Fruit fly (Drosophila melanogaster): ENCODE measurements around the gene Dci.
A peak's percentile ranks its signal among the peaks of the same experiment; 100 is the strongest.

The Dci gene

dm6 chr3L:804557-805260 lies 46.4 kb upstream of the Dci start (continued):
- TF ChIP-seq danr (GFP tag; IDR thresholded peaks at IDR 0.05) (no peak), zf30C (GFP tag; optimal IDR thresholded peaks at IDR 0.05) (no peak), bsh (GFP tag; optimal IDR thresholded peaks at IDR 0.05) (peak in 1 of 2 experiments; percentile 65), CG18262 (tag; optimal IDR thresholded peaks at IDR 0.05) (peak; percentile 70), CG10366 (GFP tag; IDR thresholded peaks at IDR 0.05) (no peak), Hr51 (GFP tag; optimal IDR thresholded peaks at IDR 0.05) (peak in 1 of 2 experiments; percentile 34), sna (GFP tag; IDR thresholded peaks at IDR 0.05; ENCODE audit: partially characterized antibody) (no peak), YL-1 (GFP tag; optimal IDR thresholded peaks at IDR 0.05) (no peak), CG18476 (GFP tag; optimal IDR thresholded peaks at IDR 0.05) (no peak), Sry-δ (GFP tag; optimal IDR thresholded peaks at IDR 0.05) (no peak), CG2129 (GFP tag; IDR thresholded peaks at IDR 0.05; ENCODE audit: partially characterized antibody) (no peak), Lpt (GFP tag; optimal IDR thresholded peaks at IDR 0.05) (no peak), Mes4 (GFP tag; optimal IDR thresholded peaks at IDR 0.05) (no peak), CG10654 (GFP tag; optimal IDR thresholded peaks at IDR 0.05) (no peak), CG12744 (GFP tag; optimal IDR thresholded peaks at IDR 0.05) (no peak), Drgx (GFP tag; IDR thresholded peaks at IDR 0.05) (no peak; the same call in 1 of the 2 replicates), Atf6 (GFP tag; IDR thresholded peaks at IDR 0.05) (no peak), cas (GFP tag; IDR thresholded peaks at IDR 0.05) (no peak), GATAe (GFP tag; conservative IDR thresholded peaks at IDR 0.05) (no peak), CG9932 (GFP tag; IDR thresholded peaks at IDR 0.05) (no peak), kni (GFP tag; optimal IDR thresholded peaks at IDR 0.05) (no peak), Antp (GFP tag; optimal IDR thresholded peaks at IDR 0.05) (no peak), cato (GFP tag; optimal IDR thresholded peaks at IDR 0.05; ENCODE audit: borderline replicate concordance) (no peak), CG5953 (GFP tag; IDR thresholded peaks at IDR 0.05) (no peak), br (optimal IDR thresholded peaks at IDR 0.05) (no peak), sr (GFP tag; IDR thresholded peaks at IDR 0.05) (no peak), CG8290 (GFP tag; optimal IDR thresholded peaks at IDR 0.05) (no peak), CG8290 (tag; optimal IDR thresholded peaks at IDR 0.05) (no peak), CG7928 (GFP tag; optimal IDR thresholded peaks at IDR 0.05) (no peak), CG7556 (GFP tag; optimal IDR thresholded peaks at IDR 0.05) (peak; percentile 58), Sry-β (GFP tag; optimal IDR thresholded peaks at IDR 0.05) (no peak), pfk (GFP tag; optimal IDR thresholded peaks at IDR 0.05) (no peak), CG7745 (tag; optimal IDR thresholded peaks at IDR 0.05) (no peak), CG42726 (GFP tag; IDR thresholded peaks at IDR 0.05; ENCODE audit: partially characterized antibody) (no peak), pnt (GFP tag; optimal IDR thresholded peaks at IDR 0.05) (no peak), E2f1 (GFP tag; IDR thresholded peaks at IDR 0.05) (peak; percentile 17; the same call in 1 of the 2 replicates), Nf-YB (GFP tag; optimal IDR thresholded peaks at IDR 0.05) (no peak), ato (GFP tag; IDR thresholded peaks at IDR 0.05; ENCODE audit: partially characterized antibody) (no peak), ac (GFP tag; optimal IDR thresholded peaks at IDR 0.05) (no peak), CG3995 (GFP tag; optimal IDR thresholded peaks at IDR 0.05) (no peak), pros (GFP tag; optimal IDR thresholded peaks at IDR 0.05) (no peak), CoRest (tag; optimal IDR thresholded peaks at IDR 0.05) (peak; percentile 12), chm (GFP tag; IDR thresholded peaks at IDR 0.05) (no peak), CHES-1-like (GFP tag; optimal IDR thresholded peaks at IDR 0.05) (no peak), Rx (GFP tag; IDR thresholded peaks at IDR 0.05) (no peak), aop (GFP tag; IDR thresholded peaks at IDR 0.05) (no peak), Six4 (GFP tag; optimal IDR thresholded peaks at IDR 0.05) (no peak), CG9727 (GFP tag; optimal IDR thresholded peaks at IDR 0.05) (peak; percentile 14), CTCF (GFP tag; optimal IDR thresholded peaks at IDR 0.05) (no peak), CG12155 (GFP tag; optimal IDR thresholded peaks at IDR 0.05) (no peak), CG13775 (GFP tag; optimal IDR thresholded peaks at IDR 0.05) (no peak)

All from whole organism, embryonic.